Worm (Caenorhabditis elegans) whole organism, young adult: Measurements from ENCODE around the gene H14E04.3.
A peak's percentile ranks its signal among the peaks of the same experiment; 100 is the strongest.

Experiments used
- D2030.7 ChIP-seq: fragments of 200-800 bp; sonication (Bioruptor generic); IDR thresholded peaks from 2 replicates; pipeline ENCODE4 v1.3.6; 2022; ENCODE audit warnings: missing genetic modification reagents, missing genetic modification characterization, missing compliant biosample characterization
- Y53F4B.3 ChIP-seq: fragments of 200-800 bp; sonication (Bioruptor generic); IDR thresholded peaks from 2 replicates; pipeline ENCODE4 v1.3.6; 2022; ENCODE audit warnings: missing genetic modification reagents, missing genetic modification characterization, missing compliant biosample characterization
- Y79H2A.3 ChIP-seq: fragments of 200-800 bp; sonication (Bioruptor generic); conservative IDR thresholded peaks from 2 replicates; pipeline ENCODE4 v1.3.6; 2022; ENCODE audit warnings: missing genetic modification reagents, missing genetic modification characterization, missing compliant biosample characterization
- lsl-1 ChIP-seq: fragments of 200-800 bp; sonication (Bioruptor generic); optimal IDR thresholded peaks from 2 replicates; lab custom pipeline; 2018; ENCODE audit warnings: mild to moderate bottlenecking, missing genetic modification characterization, moderate library complexity, missing compliant biosample characterization
- unc-62 ChIP-seq: fragments of 150-350 bp; optimal IDR thresholded peaks from 2 replicates; lab custom pipeline; 2014; ENCODE audit warnings: missing biosample characterization, missing genetic modification reagents, missing genetic modification characterization

DNA sequence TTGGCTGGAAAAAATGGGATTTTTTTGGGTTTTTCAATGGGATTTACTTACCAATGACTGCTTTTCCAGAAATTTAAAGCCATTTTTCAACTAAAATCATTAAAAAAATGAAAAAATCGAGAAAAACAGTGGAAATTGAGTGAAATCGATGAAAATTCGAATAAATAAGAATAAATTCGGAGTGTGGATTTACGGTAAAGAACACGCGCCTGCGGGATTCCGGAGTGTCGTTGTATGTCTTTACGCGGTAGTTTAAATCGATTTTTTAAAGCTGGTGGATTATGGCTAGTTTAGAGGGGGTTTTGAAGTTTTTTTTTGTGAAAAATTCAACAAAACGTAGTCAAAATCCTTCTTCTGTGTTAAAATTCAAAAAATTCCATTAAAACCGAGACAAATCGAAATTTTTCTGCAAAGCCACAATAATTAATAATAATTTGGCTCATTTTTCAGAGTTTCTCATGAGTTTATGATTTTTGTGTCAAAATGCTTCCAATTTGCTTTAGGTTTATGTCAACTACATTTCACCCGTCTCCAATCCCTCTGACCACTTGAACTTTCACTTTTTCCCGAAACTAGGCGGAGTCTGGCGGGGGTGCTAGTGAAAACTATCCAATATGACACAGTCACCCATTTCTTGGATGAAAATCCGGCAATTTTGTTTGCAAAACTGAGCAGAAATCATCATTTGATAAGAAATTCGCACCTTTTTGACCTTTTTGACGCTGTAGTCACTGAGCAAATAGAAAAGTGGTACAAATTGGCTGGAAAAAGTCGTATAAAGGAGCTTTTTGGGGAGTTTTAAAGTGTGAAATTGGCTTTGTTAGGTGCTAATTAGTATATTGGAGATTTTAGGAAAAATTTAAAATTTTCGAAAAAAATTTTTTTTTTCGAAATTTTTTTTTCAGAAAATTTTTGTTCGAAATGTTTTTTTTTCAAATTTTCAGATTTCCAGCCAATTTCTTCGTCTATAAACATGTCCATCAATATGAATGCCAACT lies 15.0 kb upstream of the H14E04.3 start, which contains the start of the genes cic-1 and strm-1:
- TF ChIP-seq Y53F4B.3: no peak
- TF ChIP-seq lsl-1 (GFP tag; lab: Kevin White, UChicago): peak; percentile 17
- TF ChIP-seq Y79H2A.3: no peak
- TF ChIP-seq D2030.7 (GFP tag; lab: Robert Waterston, UW): no peak
- no peak for TF ChIP-seq unc-62 (GFP tag; lab: Kevin White, UChicago)
